Fruit fly (Drosophila melanogaster): ENCODE results near the gene RpS14b.

- TF ChIP-seq insv (optimal IDR thresholded peaks at IDR 0.05) = no peak
- TF ChIP-seq Myc (optimal IDR thresholded peaks at IDR 0.05) = no peak
- no peak for TF ChIP-seq Sin3A (optimal IDR thresholded peaks at IDR 0.05)
- no peak for TF ChIP-seq ttk (optimal IDR thresholded peaks at IDR 0.05)
- TF ChIP-seq psq (optimal IDR thresholded peaks at IDR 0.05) = no peak
Observed at dm6 chrX:7937588-7938481, 3.1 kb downstream of the RpS14b start.
